Fruit fly (Drosophila melanogaster) whole organism, pupa: ENCODE results near the gene Col4a1.

Experiments used
- CG10348 ChIP-seq: fragments of 200-800 bp; sonication (Bioruptor generic); IDR thresholded peaks from 2 replicates; pipeline ENCODE4 v1.3.6; 2022; ENCODE audit warnings: missing biosample characterization, missing genetic modification characterization
- CG12605 ChIP-seq: fragments of 200-800 bp; sonication (Bioruptor generic); IDR thresholded peaks from 2 replicates; pipeline ENCODE4 v1.3.6; 2022; ENCODE audit warnings: missing biosample characterization, missing genetic modification characterization
- CG13204 ChIP-seq: fragments of 200-800 bp; sonication (Bioruptor generic); optimal IDR thresholded peaks from 2 replicates; lab custom pipeline; 2018; ENCODE audit warnings: missing biosample characterization, mild to moderate bottlenecking, missing genetic modification characterization, moderate library complexity
- CG14655 ChIP-seq: fragments of 200-800 bp; sonication (Bioruptor generic); optimal IDR thresholded peaks from 3 replicates; lab custom pipeline; 2017; ENCODE audit warnings: mild to moderate bottlenecking, missing biosample characterization, missing genetic modification reagents, missing genetic modification characterization
- CG15710 ChIP-seq: fragments of 200-800 bp; sonication (Bioruptor generic); optimal IDR thresholded peaks from 2 replicates; lab custom pipeline; 2018; ENCODE audit warnings: missing biosample characterization, mild to moderate bottlenecking, missing genetic modification characterization, moderate library complexity
- CG17806 ChIP-seq: fragments of 200-800 bp; sonication (Bioruptor generic); optimal IDR thresholded peaks from 2 replicates; lab custom pipeline; 2018; ENCODE audit warnings: missing biosample characterization, mild to moderate bottlenecking, missing genetic modification characterization, moderate library complexity
- CG32121 ChIP-seq: fragments of 200-800 bp; sonication (Bioruptor generic); IDR thresholded peaks from 2 replicates; pipeline ENCODE4 v1.3.6; 2022; ENCODE audit warnings: missing biosample characterization, missing genetic modification characterization
- CG34367 ChIP-seq: fragments of 200-800 bp; sonication (Bioruptor generic); optimal IDR thresholded peaks from 2 replicates; lab custom pipeline; 2018; ENCODE audit warnings: missing biosample characterization, mild to moderate bottlenecking, missing genetic modification characterization
- CG4496 ChIP-seq: fragments of 200-800 bp; sonication (Bioruptor generic); IDR thresholded peaks from 3 replicates; pipeline ENCODE4 v1.3.6; 2022; ENCODE audit warnings: missing biosample characterization, missing genetic modification characterization
- CG8159 ChIP-seq: fragments of 200-800 bp; sonication (Bioruptor generic); optimal IDR thresholded peaks from 3 replicates; lab custom pipeline; 2018; ENCODE audit warnings: missing biosample characterization, mild to moderate bottlenecking, missing genetic modification characterization, moderate library complexity
- CG8301 ChIP-seq: fragments of 200-800 bp; sonication (Bioruptor generic); optimal IDR thresholded peaks from 2 replicates; lab custom pipeline; 2018; ENCODE audit warnings: missing biosample characterization, mild to moderate bottlenecking, missing genetic modification characterization
- CG9948 ChIP-seq: fragments of 200-800 bp; sonication (Bioruptor generic); optimal IDR thresholded peaks from 2 replicates; lab custom pipeline; 2018; ENCODE audit warnings: missing biosample characterization, mild to moderate bottlenecking, missing genetic modification characterization, moderate library complexity
- D1 ChIP-seq: fragments of 200-800 bp; sonication (Bioruptor generic); optimal IDR thresholded peaks from 2 replicates; lab custom pipeline; 2018; ENCODE audit warnings: missing biosample characterization, mild to moderate bottlenecking, missing genetic modification characterization, moderate library complexity
- EcR ChIP-seq: fragments of 200-800 bp; sonication (Bioruptor generic); optimal IDR thresholded peaks from 3 replicates; lab custom pipeline; 2019; ENCODE audit warnings: missing biosample characterization, missing genetic modification characterization, mild to moderate bottlenecking, moderate library complexity, missing genetic modification reagents
- Ets98B ChIP-seq: fragments of 200-800 bp; sonication (Bioruptor generic); IDR thresholded peaks from 2 replicates; pipeline ENCODE4 v1.3.6; 2022; ENCODE audit warnings: missing biosample characterization, missing genetic modification characterization
- Pif1A ChIP-seq: fragments of 200-800 bp; sonication (Bioruptor generic); optimal IDR thresholded peaks from 3 replicates; lab custom pipeline; 2016; ENCODE audit warnings: missing biosample characterization, missing genetic modification characterization
- Pif1B ChIP-seq: fragments of 200-800 bp; sonication (Bioruptor generic); optimal IDR thresholded peaks from 3 replicates; lab custom pipeline; 2016; ENCODE audit warnings: missing biosample characterization, missing genetic modification characterization
- Snoo ChIP-seq: fragments of 200-800 bp; sonication (Bioruptor generic); optimal IDR thresholded peaks from 3 replicates; lab custom pipeline; 2017; ENCODE audit warnings: missing biosample characterization, mild to moderate bottlenecking, missing genetic modification characterization, inconsistent platforms
- fd96Ca ChIP-seq: fragments of 200-800 bp; sonication (Bioruptor generic); IDR thresholded peaks from 3 replicates; pipeline ENCODE4 v1.3.6; 2022; ENCODE audit warnings: missing biosample characterization, missing genetic modification characterization
- gl ChIP-seq: fragments of 200-800 bp; sonication (Bioruptor generic); optimal IDR thresholded peaks from 2 replicates; lab custom pipeline; 2018; ENCODE audit warnings: missing biosample characterization, mild to moderate bottlenecking, missing genetic modification characterization
- rn ChIP-seq: fragments of 200-800 bp; sonication (Bioruptor generic); IDR thresholded peaks from 2 replicates; pipeline ENCODE4 v1.3.6; 2022; ENCODE audit warnings: missing biosample characterization, missing genetic modification characterization

Col4a1 gene

DNA sequence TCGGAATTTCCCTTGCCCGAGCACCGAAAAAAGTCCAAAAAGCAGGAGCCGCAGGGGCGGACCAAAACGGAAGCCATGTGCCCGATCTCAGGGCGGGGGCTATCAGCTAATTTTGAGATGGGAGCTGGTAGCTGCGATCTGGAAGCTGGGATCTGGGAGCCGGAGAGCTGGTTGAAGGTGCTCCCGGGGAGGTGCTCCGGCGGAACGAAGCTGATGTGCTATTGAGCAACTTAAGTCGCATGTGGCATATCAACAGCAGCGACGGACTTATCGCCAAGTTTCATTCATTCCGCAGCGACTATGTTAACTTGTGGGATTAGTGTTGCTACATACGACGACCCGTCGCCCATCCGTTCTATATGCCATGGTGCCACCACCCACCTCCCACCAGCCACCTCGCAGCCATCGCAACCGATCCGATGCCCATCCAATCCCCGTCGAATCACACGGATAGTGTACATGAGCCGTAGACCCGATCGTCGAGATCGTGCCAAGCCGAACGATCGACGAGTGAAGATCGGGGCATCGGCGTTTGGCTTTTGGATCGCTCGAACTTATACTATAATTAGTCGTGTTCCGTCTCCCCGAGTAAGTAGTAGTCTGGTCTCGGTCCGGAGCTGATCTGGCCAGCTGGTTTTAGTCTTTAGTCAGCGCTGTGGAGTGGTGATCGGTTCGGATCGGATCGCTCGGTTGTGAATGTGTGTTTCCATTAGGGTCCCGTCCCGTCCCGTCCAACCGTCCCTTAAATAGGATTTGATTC, at the start of gene Col4a1:
Col4a1 (plus strand) TSS at position 561 of the 760 bp plus-strand sequence.
- TF ChIP-seq CG34367 (no peak), EcR (no peak), Ets98B (GFP tag; lab: Robert Waterston, UW) (no peak), Pif1B (GFP tag; lab: Kevin White, UChicago) (no peak), rn (GFP tag; lab: Robert Waterston, UW) (no peak), Snoo (no peak), CG4496 (GFP tag; lab: Robert Waterston, UW) (no peak), CG8159 (tag; lab: Kevin White, UChicago) (no peak), CG15710 (no peak), CG10348 (GFP tag; lab: Robert Waterston, UW) (no peak), fd96Ca (no peak)
- TF ChIP-seq, all 21 proteins: peak for 0

DNA sequence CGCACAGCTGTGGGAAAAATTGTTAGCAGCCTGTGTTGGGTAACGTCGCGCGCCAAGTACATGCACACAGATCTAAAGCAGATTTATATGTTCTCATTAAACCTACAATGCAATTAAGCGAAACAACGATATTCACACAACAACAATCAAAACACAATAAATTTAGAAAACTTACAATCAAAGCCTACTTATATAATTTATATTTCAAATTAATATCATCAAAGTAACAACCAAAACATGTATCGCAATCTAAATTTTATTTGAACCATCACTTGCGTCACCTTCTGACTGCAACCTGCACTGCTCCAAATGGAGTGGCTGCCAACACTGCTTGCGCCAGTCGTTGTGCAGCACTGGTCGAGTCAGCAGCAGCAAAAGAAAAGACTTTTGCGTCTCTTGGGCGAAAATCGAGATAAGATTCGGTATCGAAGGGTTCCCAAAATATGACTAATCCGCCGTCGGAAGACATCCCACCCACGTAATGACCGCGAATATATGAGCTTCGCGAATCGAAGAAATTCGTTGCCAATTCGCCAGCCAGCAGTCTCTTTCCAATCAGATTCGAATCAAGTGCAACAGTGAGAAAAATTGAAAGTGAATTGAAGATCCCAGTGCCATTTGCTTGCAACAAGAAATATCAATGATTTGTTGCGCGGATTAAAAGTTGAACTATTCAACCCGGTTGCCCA, 48.0 kb upstream of the Col4a1 start, which contains the start of the genes CG8892 and CG34126:
CG8892 (minus strand) TSS at position 315 of the 689 bp plus-strand sequence.
CG34126 (plus strand) TSS at position 337 of the 689 bp plus-strand sequence.
- TF ChIP-seq CG13204 (GFP tag; lab: Kevin White, UChicago): peak; percentile 72
- peak; percentile 95 for TF ChIP-seq fd96Ca
- peak; percentile 91 for TF ChIP-seq CG32121
- TF ChIP-seq CG14655 (GFP tag; lab: Kevin White, UChicago): peak; percentile 96
- peak; percentile 83 for TF ChIP-seq gl (tag; lab: Kevin White, UChicago)
- TF ChIP-seq rn (GFP tag; lab: Robert Waterston, UW): peak; percentile 93
- peak; percentile 97 for TF ChIP-seq CG15710
- peak; percentile 94 for TF ChIP-seq CG17806 (tag; lab: Kevin White, UChicago)
- peak; percentile 95 for TF ChIP-seq CG9948
- TF ChIP-seq CG8301 (tag; lab: Kevin White, UChicago): peak; percentile 93
- peak; percentile 91 for TF ChIP-seq Pif1B (GFP tag; lab: Kevin White, UChicago)
- no peak for TF ChIP-seq EcR
- TF ChIP-seq Ets98B (GFP tag; lab: Robert Waterston, UW): peak; percentile 86
- TF ChIP-seq CG12605 (GFP tag; lab: Robert Waterston, UW): peak; percentile 75
- TF ChIP-seq CG34367: peak; percentile 90
- TF ChIP-seq Pif1A: peak; percentile 94
- TF ChIP-seq CG10348 (GFP tag; lab: Robert Waterston, UW): peak; percentile 89
- peak; percentile 93 for TF ChIP-seq CG4496 (GFP tag; lab: Robert Waterston, UW)
- no peak for TF ChIP-seq D1
- TF ChIP-seq CG8159 (tag; lab: Kevin White, UChicago): peak; percentile 96
- peak; percentile 97 for TF ChIP-seq Snoo

DNA sequence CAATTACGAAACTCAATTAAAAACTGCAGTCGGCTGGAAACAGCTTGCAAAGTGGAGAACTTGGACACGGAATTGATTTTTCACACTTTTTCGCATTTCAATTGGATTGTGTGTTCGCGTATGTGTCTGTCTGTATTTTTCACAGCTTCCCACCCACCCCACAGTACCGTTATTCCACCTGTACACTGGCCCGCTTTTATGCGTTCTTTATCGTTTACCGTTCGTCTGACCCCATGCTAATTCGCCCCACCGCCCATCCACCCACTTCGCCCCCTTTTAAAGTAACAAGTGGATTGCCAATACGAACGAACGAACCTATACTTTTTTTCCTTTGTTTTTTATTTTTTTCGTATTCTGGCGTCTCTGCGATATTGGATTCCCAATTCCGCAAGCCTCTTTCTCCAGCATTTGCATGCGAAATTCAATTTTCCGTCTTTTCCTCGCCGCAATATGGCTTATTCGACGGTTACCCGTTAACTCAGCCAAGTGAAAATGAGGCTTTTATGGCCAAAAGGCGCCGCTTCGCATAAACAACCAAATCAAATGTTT, 47.2 kb upstream of the Col4a1 start:
- no peak for TF ChIP-seq CG14655 (GFP tag; lab: Kevin White, UChicago)
- TF ChIP-seq CG8301 (tag; lab: Kevin White, UChicago): no peak
- no peak for TF ChIP-seq CG17806 (tag; lab: Kevin White, UChicago)
- no peak for TF ChIP-seq CG13204 (GFP tag; lab: Kevin White, UChicago)
- no peak for TF ChIP-seq CG34367
- no peak for TF ChIP-seq rn (GFP tag; lab: Robert Waterston, UW)
- no peak for TF ChIP-seq Snoo
- no peak for TF ChIP-seq EcR
- TF ChIP-seq CG8159 (tag; lab: Kevin White, UChicago): no peak
- TF ChIP-seq fd96Ca: no peak
- TF ChIP-seq Pif1B (GFP tag; lab: Kevin White, UChicago): no peak
- no peak for TF ChIP-seq D1
- no peak for TF ChIP-seq CG32121

DNA sequence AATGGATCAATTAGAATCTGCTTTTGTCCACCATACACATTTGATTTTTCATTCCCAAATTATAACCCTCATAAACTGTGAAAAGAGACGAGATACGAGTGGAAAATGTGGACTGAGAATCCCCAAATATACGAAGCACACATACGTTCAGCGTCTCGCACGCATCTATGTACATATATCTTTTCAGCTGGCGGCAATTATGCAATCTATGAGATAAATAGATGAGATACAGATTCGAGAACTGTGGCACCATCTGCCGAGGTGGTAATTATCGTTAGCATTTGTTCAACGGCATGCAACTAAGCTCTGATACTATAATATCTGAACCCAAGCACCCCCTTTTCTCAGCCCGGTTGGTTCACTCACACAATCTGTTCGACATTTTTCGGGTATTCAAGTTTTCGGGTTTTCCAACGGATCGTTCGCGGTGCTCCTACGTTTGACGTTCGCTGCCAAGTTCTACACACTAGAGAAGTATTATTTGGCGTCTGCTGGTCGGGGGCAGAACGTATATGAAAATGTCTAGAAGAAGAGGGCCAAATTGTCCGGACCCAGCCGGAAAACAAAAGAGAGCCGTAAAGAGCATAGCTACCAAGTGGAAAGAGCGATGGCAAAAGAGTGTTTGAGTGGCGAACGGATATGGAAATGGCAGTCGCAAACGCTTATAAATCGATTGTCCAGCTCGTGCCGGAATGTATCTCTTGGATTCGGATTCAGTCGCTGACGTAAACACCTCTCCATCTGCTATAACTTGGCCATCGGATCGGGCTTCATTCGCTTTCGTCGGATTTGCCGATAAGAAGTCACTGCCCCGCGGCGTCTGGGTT, 34.2 kb upstream of the Col4a1 start:
- no peak for TF ChIP-seq Ets98B (GFP tag; lab: Robert Waterston, UW)
- TF ChIP-seq Pif1A: no peak
- no peak for TF ChIP-seq gl (tag; lab: Kevin White, UChicago)
- no peak for TF ChIP-seq CG14655 (GFP tag; lab: Kevin White, UChicago)
- no peak for TF ChIP-seq CG32121
- no peak for TF ChIP-seq CG17806 (tag; lab: Kevin White, UChicago)
- no peak for TF ChIP-seq CG9948
- no peak for TF ChIP-seq D1
- TF ChIP-seq CG10348 (GFP tag; lab: Robert Waterston, UW): no peak
- no peak for TF ChIP-seq CG34367
- no peak for TF ChIP-seq Snoo
- TF ChIP-seq, all 21 proteins: peak for 0

DNA sequence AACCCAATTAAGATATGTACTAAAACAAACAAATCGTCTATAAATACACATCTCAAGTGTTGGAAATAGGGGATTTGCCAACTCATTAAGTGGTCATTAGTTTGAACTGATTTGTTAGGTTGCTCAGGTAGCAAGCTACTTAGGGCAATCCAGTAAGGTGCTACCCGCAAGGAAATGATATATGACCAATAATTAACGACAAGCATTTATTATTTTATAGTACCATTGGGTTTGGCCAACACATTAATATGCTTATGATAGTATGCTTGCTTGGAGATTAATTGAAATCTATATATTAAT, 33.6 kb upstream of the Col4a1 start:
- TF ChIP-seq EcR (no peak), CG9948 (no peak), Ets98B (GFP tag; lab: Robert Waterston, UW) (no peak), CG34367 (no peak), rn (GFP tag; lab: Robert Waterston, UW) (no peak), fd96Ca (no peak), CG4496 (GFP tag; lab: Robert Waterston, UW) (no peak), CG17806 (tag; lab: Kevin White, UChicago) (no peak), CG32121 (no peak), CG12605 (GFP tag; lab: Robert Waterston, UW) (no peak), CG15710 (no peak), CG10348 (GFP tag; lab: Robert Waterston, UW) (no peak)
